Worm (Caenorhabditis elegans): ENCODE measurements around the gene F42H10.3.

DNA sequence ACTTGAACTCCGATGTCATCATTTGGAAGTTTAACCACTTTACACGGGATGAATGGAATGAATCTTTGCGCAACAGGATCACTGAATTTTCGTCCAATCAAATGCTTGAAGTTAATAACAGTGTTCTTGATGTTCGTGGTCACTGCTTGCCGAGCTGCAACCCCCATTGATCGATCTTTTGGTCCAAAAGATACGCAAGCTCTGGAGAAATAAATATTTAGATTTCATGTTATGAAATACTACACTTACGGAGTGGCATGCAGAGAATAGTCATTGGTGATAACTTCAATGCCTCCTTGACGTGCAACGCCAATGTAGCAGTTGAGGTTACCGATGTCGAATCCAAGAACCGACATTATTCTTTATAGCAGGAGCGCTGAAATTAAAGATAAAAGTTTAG is 37.4 kb upstream of the F42H10.3 start, which contains the start of gene hsp-110:
- no peak for TF ChIP-seq pat-9 (tag; optimal IDR thresholded peaks at IDR 0.05)
- TF ChIP-seq ref-2 (tag; optimal IDR thresholded peaks at IDR 0.05) = no peak
- no peak for TF ChIP-seq lin-11 (tag; optimal IDR thresholded peaks at IDR 0.05)
- TF ChIP-seq nfya-1 (tag; optimal IDR thresholded peaks at IDR 0.05) = no peak
- no peak for TF ChIP-seq hlh-30 (tag; optimal IDR thresholded peaks at IDR 0.05; ENCODE audit: insufficient read depth)
- TF ChIP-seq nhr-11 (tag; optimal IDR thresholded peaks at IDR 0.05) = no peak
- no peak for TF ChIP-seq pha-4 (tag; optimal IDR thresholded peaks at IDR 0.05)
- no peak for TF ChIP-seq ceh-45 (GFP tag; IDR thresholded peaks at IDR 0.05)
- TF ChIP-seq unc-55 (GFP tag; optimal IDR thresholded peaks at IDR 0.05) = no peak
- TF ChIP-seq sox-4 (tag; optimal IDR thresholded peaks at IDR 0.05) = no peak

Data from whole organism, late embryonic.